Worm (Caenorhabditis elegans) whole organism, young adult: ENCODE data around the gene K03A11.1.

Experiments used
- B0019.2 ChIP-seq: fragments of 200-800 bp; sonication (Bioruptor generic); conservative IDR thresholded peaks from 2 replicates; pipeline ENCODE4 v1.3.6; 2022; ENCODE audit warnings: missing genetic modification reagents, missing genetic modification characterization, missing compliant biosample characterization
- C17E4.6 ChIP-seq: fragments of 200-800 bp; sonication (Bioruptor generic); IDR thresholded peaks from 2 replicates; pipeline ENCODE4 v1.3.6; 2022; ENCODE audit warnings: missing genetic modification reagents, missing genetic modification characterization, missing compliant biosample characterization
- F22D6.2 ChIP-seq: sonication (generic microtip); optimal IDR thresholded peaks from 2 replicates; lab custom pipeline; 2016; ENCODE audit warnings: mild to moderate bottlenecking, missing genetic modification characterization, missing compliant biosample characterization
- F33H1.4 ChIP-seq: fragments of 200-800 bp; sonication (Bioruptor generic); IDR thresholded peaks from 2 replicates; pipeline ENCODE4 v1.3.6; 2022; ENCODE audit warnings: missing genetic modification reagents, missing genetic modification characterization, missing compliant biosample characterization
- F49E8.2 ChIP-seq: sonication (generic microtip); optimal IDR thresholded peaks from 3 replicates; lab custom pipeline; 2017; ENCODE audit warnings: missing genetic modification characterization, mild to moderate bottlenecking, missing compliant biosample characterization, antibody characterized with exemption, moderate library complexity; ENCODE audit not compliant: insufficient read depth
- F52B5.7 ChIP-seq: sonication (generic microtip); optimal IDR thresholded peaks from 2 replicates; lab custom pipeline; 2016; ENCODE audit warnings: mild to moderate bottlenecking, missing genetic modification characterization, missing compliant biosample characterization
- F55B11.4 ChIP-seq: sonication (generic microtip); optimal IDR thresholded peaks from 2 replicates; lab custom pipeline; 2016; ENCODE audit warnings: missing compliant biosample characterization, missing genetic modification characterization, borderline replicate concordance; ENCODE audit not compliant: insufficient read depth
- F57C9.4 ChIP-seq: sonication (generic microtip); optimal IDR thresholded peaks from 2 replicates; lab custom pipeline; 2017; ENCODE audit warnings: mild to moderate bottlenecking, missing genetic modification characterization, missing compliant biosample characterization
- K11D2.4 ChIP-seq: fragments of 200-800 bp; sonication (Bioruptor generic); IDR thresholded peaks from 2 replicates; pipeline ENCODE4 v1.3.6; 2022; ENCODE audit warnings: missing genetic modification reagents, missing genetic modification characterization, missing compliant biosample characterization
- Y56A3A.18 ChIP-seq: fragments of 200-800 bp; sonication (Bioruptor generic); IDR thresholded peaks from 2 replicates; pipeline ENCODE4 v1.3.6; 2022; ENCODE audit warnings: missing genetic modification reagents, missing genetic modification characterization, missing compliant biosample characterization
- Y79H2A.3 ChIP-seq: fragments of 200-800 bp; sonication (Bioruptor generic); conservative IDR thresholded peaks from 2 replicates; pipeline ENCODE4 v1.3.6; 2022; ENCODE audit warnings: missing genetic modification reagents, missing genetic modification characterization, missing compliant biosample characterization
- atf-7 ChIP-seq: sonication (generic microtip); optimal IDR thresholded peaks from 2 replicates; lab custom pipeline; 2017; ENCODE audit warnings: mild to moderate bottlenecking, missing genetic modification characterization, missing compliant biosample characterization
- ccch-3 ChIP-seq: fragments of 200-800 bp; sonication (Bioruptor generic); optimal IDR thresholded peaks from 2 replicates; lab custom pipeline; 2018; ENCODE audit warnings: mild to moderate bottlenecking, missing genetic modification characterization, missing compliant biosample characterization
- ceh-27 ChIP-seq: fragments of 200-800 bp; sonication (Bioruptor generic); optimal IDR thresholded peaks from 2 replicates; lab custom pipeline; 2018; ENCODE audit warnings: mild to moderate bottlenecking, missing genetic modification characterization, moderate library complexity, missing compliant biosample characterization
- ceh-40 ChIP-seq: fragments of 200-800 bp; sonication (Bioruptor generic); IDR thresholded peaks from 2 replicates; pipeline ENCODE4 v1.3.6; 2022; ENCODE audit warnings: missing genetic modification characterization, missing compliant biosample characterization
- ceh-58 ChIP-seq: fragments of 200-800 bp; sonication (Bioruptor generic); IDR thresholded peaks from 2 replicates; pipeline ENCODE4 v1.3.6; 2022; ENCODE audit warnings: missing genetic modification characterization, missing compliant biosample characterization
- ceh-79 ChIP-seq: sonication (generic microtip); optimal IDR thresholded peaks from 2 replicates; lab custom pipeline; 2017; ENCODE audit warnings: mild to moderate bottlenecking, missing genetic modification characterization, missing compliant biosample characterization
- die-1 ChIP-seq: sonication (generic microtip); optimal IDR thresholded peaks from 2 replicates; lab custom pipeline; 2016; ENCODE audit warnings: missing genotype, mild to moderate bottlenecking, missing genetic modification characterization, missing compliant biosample characterization
- egl-44 ChIP-seq: fragments of 200-800 bp; sonication (Bioruptor generic); IDR thresholded peaks from 2 replicates; pipeline ENCODE4 v1.3.6; 2022; ENCODE audit warnings: missing genetic modification reagents, missing genetic modification characterization, missing compliant biosample characterization
- ets-4 ChIP-seq: fragments of 200-800 bp; sonication (Bioruptor generic); optimal IDR thresholded peaks from 2 replicates; lab custom pipeline; 2018; ENCODE audit warnings: mild to moderate bottlenecking, missing genetic modification characterization, missing compliant biosample characterization
- hlh-26 ChIP-seq: fragments of 200-800 bp; sonication (Bioruptor generic); conservative IDR thresholded peaks from 2 replicates; pipeline ENCODE4 v1.3.6; 2022; ENCODE audit warnings: missing genetic modification reagents, missing genetic modification characterization, missing compliant biosample characterization
- hrde-1 ChIP-seq: sonication (generic microtip); optimal IDR thresholded peaks from 2 replicates; lab custom pipeline; 2016; ENCODE audit warnings: missing genetic modification characterization, mild to moderate bottlenecking, missing compliant biosample characterization, moderate library complexity, missing genotype, missing genetic modification reagents, borderline replicate concordance
- let-526 ChIP-seq: fragments of 200-800 bp; sonication (Bioruptor generic); IDR thresholded peaks from 2 replicates; pipeline ENCODE4 v1.3.6; 2022; ENCODE audit warnings: missing genetic modification reagents, missing genetic modification characterization, missing compliant biosample characterization
- lin-26 ChIP-seq: fragments of 200-800 bp; sonication (Bioruptor generic); IDR thresholded peaks from 2 replicates; pipeline ENCODE4 v1.3.6; 2022; ENCODE audit warnings: missing genetic modification reagents, missing genetic modification characterization, missing compliant biosample characterization
- lsy-27 ChIP-seq: sonication (generic microtip); optimal IDR thresholded peaks from 2 replicates; lab custom pipeline; 2017; ENCODE audit warnings: missing genetic modification characterization, mild to moderate bottlenecking, missing compliant biosample characterization, antibody characterized with exemption, missing genotype, borderline replicate concordance; ENCODE audit not compliant: insufficient read depth
- nfya-2 ChIP-seq: fragments of 200-800 bp; sonication (Bioruptor generic); IDR thresholded peaks from 2 replicates; pipeline ENCODE4 v1.3.6; 2022; ENCODE audit warnings: missing genetic modification reagents, missing genetic modification characterization, missing compliant biosample characterization
- nhr-179 ChIP-seq: sonication (generic microtip); optimal IDR thresholded peaks from 2 replicates; lab custom pipeline; 2016; ENCODE audit warnings: mild to moderate bottlenecking, missing genetic modification characterization, missing compliant biosample characterization
- nhr-27 ChIP-seq: fragments of 200-800 bp; sonication (Bioruptor generic); optimal IDR thresholded peaks from 2 replicates; lab custom pipeline; 2018; ENCODE audit warnings: mild to moderate bottlenecking, missing genetic modification characterization, moderate library complexity, missing compliant biosample characterization
- nhr-90 ChIP-seq: sonication (generic microtip); optimal IDR thresholded peaks from 2 replicates; lab custom pipeline; 2016; ENCODE audit warnings: missing genotype, mild to moderate bottlenecking, missing genetic modification characterization, missing compliant biosample characterization
- rcor-1 ChIP-seq: fragments of 200-800 bp; sonication (Bioruptor generic); IDR thresholded peaks from 2 replicates; pipeline ENCODE4 v1.3.6; 2022; ENCODE audit warnings: missing genetic modification reagents, missing genetic modification characterization, missing compliant biosample characterization
- snpc-1.1 ChIP-seq: sonication (generic microtip); optimal IDR thresholded peaks from 2 replicates; lab custom pipeline; 2017; ENCODE audit warnings: missing genetic modification characterization, mild to moderate bottlenecking, missing compliant biosample characterization, antibody characterized with exemption, moderate library complexity, missing genotype, missing genetic modification reagents; ENCODE audit not compliant: insufficient read depth
- snpc-4 ChIP-seq, 5 experiments: fragments of 150-350 bp in 1 of 5; sonication (generic microtip) in 4 of 5; optimal IDR thresholded peaks; 2 replicates each; lab custom pipeline; 2014 to 2018; ENCODE audit warnings: missing genetic modification characterization in 5 of 5, missing biosample characterization in 3 of 5, antibody characterized with exemption in 2 of 5, mild to moderate bottlenecking in 2 of 5, missing compliant biosample characterization in 2 of 5, missing genotype in 2 of 5, moderate library complexity in 2 of 5, missing genetic modification reagents in 1 of 5
- sptf-2 ChIP-seq: fragments of 200-800 bp; sonication (Bioruptor generic); optimal IDR thresholded peaks from 2 replicates; lab custom pipeline; 2018; ENCODE audit warnings: mild to moderate bottlenecking, missing genetic modification characterization, missing compliant biosample characterization
- tbp1 ChIP-seq: fragments of 200-800 bp; sonication (Bioruptor generic); optimal IDR thresholded peaks from 2 replicates; lab custom pipeline; 2018; ENCODE audit warnings: mild to moderate bottlenecking, missing genetic modification characterization, missing compliant biosample characterization
- tbx-9 ChIP-seq: sonication (generic microtip); optimal IDR thresholded peaks from 2 replicates; lab custom pipeline; 2016; ENCODE audit warnings: borderline replicate concordance, missing genetic modification characterization, inconsistent platforms, missing compliant biosample characterization
- zim-3 ChIP-seq: sonication (generic microtip); optimal IDR thresholded peaks from 2 replicates; lab custom pipeline; 2017; ENCODE audit warnings: mild to moderate bottlenecking, missing genetic modification characterization, moderate library complexity, missing compliant biosample characterization
- ztf-28 ChIP-seq: fragments of 200-800 bp; sonication (Bioruptor generic); IDR thresholded peaks from 2 replicates; pipeline ENCODE4 v1.3.6; 2022; ENCODE audit warnings: missing genetic modification reagents, missing genetic modification characterization, missing compliant biosample characterization

The K03A11.1 gene

ce11 chrX:13071120-13071519, 19.6 kb downstream of the K03A11.1 start, which contains the start of gene cpx-2 (continued):
- TF ChIP-seq B0019.2 (GFP tag; lab: Robert Waterston, UW) (no peak), ceh-79 (tag; lab: Kevin White, UChicago) (no peak), F55B11.4 (tag; lab: Kevin White, UChicago) (no peak), F52B5.7 (tag; lab: Kevin White, UChicago) (no peak), nfya-2 (no peak)

ce11 chrX:13074373-13074772, 22.9 kb downstream of the K03A11.1 start, which contains the start of gene ceh-28:
Gene ceh-28, plus strand, starts transcription at chrX:13074673.
- TF ChIP-seq let-526 (no peak), F22D6.2 (no peak), Y79H2A.3 (GFP tag; lab: Robert Waterston, UW) (no peak), K11D2.4 (GFP tag; lab: Robert Waterston, UW) (no peak), F49E8.2 (tag; lab: Kevin White, UChicago) (no peak), Y56A3A.18 (GFP tag; lab: Robert Waterston, UW) (no peak), lin-26 (GFP tag; lab: Robert Waterston, UW) (no peak), ceh-58 (GFP tag; lab: Robert Waterston, UW) (no peak), tbx-9 (tag; lab: Kevin White, UChicago) (no peak), hlh-26 (GFP tag; lab: Robert Waterston, UW) (no peak), F57C9.4 (tag; lab: Kevin White, UChicago) (no peak), ztf-28 (GFP tag; lab: Robert Waterston, UW) (no peak), nhr-90 (tag; lab: Kevin White, UChicago) (no peak), egl-44 (GFP tag; lab: Robert Waterston, UW) (no peak), ceh-27 (GFP tag; lab: Kevin White, UChicago) (no peak), C17E4.6 (GFP tag; lab: Robert Waterston, UW) (no peak), nhr-179 (tag; lab: Kevin White, UChicago) (no peak), nfya-2 (no peak), sptf-2 (GFP tag; lab: Kevin White, UChicago) (no peak)

- TF ChIP-seq lsy-27 (tag; lab: Kevin White, UChicago) (no peak), atf-7 (tag; lab: Kevin White, UChicago) (no peak), ceh-40 (GFP tag; lab: Robert Waterston, UW) (no peak), die-1 (tag; lab: Kevin White, UChicago) (no peak), nhr-27 (tag; lab: Kevin White, UChicago) (no peak), ccch-3 (GFP tag; lab: Kevin White, UChicago) (no peak), zim-3 (tag; lab: Kevin White, UChicago) (no peak), snpc-4 (GFP tag; optimal IDR thresholded peaks at IDR 0.05; lab: Kevin White, UChicago) (no peak), snpc-4 (tag; optimal IDR thresholded peaks at IDR 0.05; lab: Kevin White, UChicago) (no peak), ets-4 (GFP tag; lab: Kevin White, UChicago) (no peak), nfya-2 (no peak), rcor-1 (GFP tag; lab: Robert Waterston, UW) (no peak), snpc-1.1 (tag; lab: Kevin White, UChicago) (no peak), tbp1 (GFP tag; lab: Kevin White, UChicago) (no peak), F33H1.4 (no peak), hrde-1 (tag; lab: Kevin White, UChicago) (no peak)
- TF ChIP-seq, all 124 proteins: peak for 0
Measured at ce11 chrX:13077872-13078271, 26.4 kb downstream of the K03A11.1 start, which contains the start of gene K03A11.4. Gene K03A11.4, plus strand, starts transcription at chrX:13078172.
